Worm (Caenorhabditis elegans) whole organism, L1 larva: Measurements from ENCODE around the gene sams-5.

Experiments
- F16B12.6 ChIP-seq: fragments of 150-350 bp; optimal IDR thresholded peaks from 2 replicates; lab custom pipeline; 2014; ENCODE audit warnings: missing biosample characterization, missing genetic modification characterization
- ama-1 ChIP-seq: fragments of 150-350 bp; optimal IDR thresholded peaks from 2 replicates; lab custom pipeline; 2014
- ceh-90 ChIP-seq: sonication (generic microtip); optimal IDR thresholded peaks from 2 replicates; lab custom pipeline; 2016; ENCODE audit warnings: missing genetic modification characterization, missing compliant biosample characterization
- efl-3 ChIP-seq: fragments of 200-800 bp; sonication (Bioruptor generic); optimal IDR thresholded peaks from 2 replicates; lab custom pipeline; 2018; ENCODE audit warnings: mild to moderate bottlenecking, missing genetic modification characterization, missing compliant biosample characterization
- egl-13 ChIP-seq: sonication (generic microtip); optimal IDR thresholded peaks from 2 replicates; lab custom pipeline; 2016; ENCODE audit warnings: missing genotype, missing genetic modification reagents, missing genetic modification characterization, missing compliant biosample characterization
- fkh-4 ChIP-seq: sonication (generic microtip); optimal IDR thresholded peaks from 2 replicates; lab custom pipeline; 2016; ENCODE audit warnings: missing compliant biosample characterization, missing genetic modification characterization, borderline replicate concordance
- fos-1 ChIP-seq: fragments of 150-350 bp; optimal IDR thresholded peaks from 2 replicates; lab custom pipeline; 2014; ENCODE audit warnings: missing biosample characterization, missing genetic modification characterization
- nhr-20 ChIP-seq: sonication (generic microtip); optimal IDR thresholded peaks from 2 replicates; lab custom pipeline; 2016; ENCODE audit warnings: mild to moderate bottlenecking, missing genetic modification characterization, missing compliant biosample characterization
- nhr-77 ChIP-seq: fragments of 150-350 bp; optimal IDR thresholded peaks from 2 replicates; lab custom pipeline; 2014; ENCODE audit warnings: missing biosample characterization, missing genetic modification characterization
- snpc-4 ChIP-seq: fragments of 150-350 bp; optimal IDR thresholded peaks from 2 replicates; lab custom pipeline; 2014; ENCODE audit warnings: missing biosample characterization, missing genetic modification characterization
- unc-130 ChIP-seq: fragments of 150-350 bp; optimal IDR thresholded peaks from 2 replicates; lab custom pipeline; 2017; ENCODE audit warnings: missing biosample characterization, missing genetic modification characterization, inconsistent platforms

ce11 chrIV:6275671-6276209 lies 3.6 kb downstream of the sams-5 start, which contains the start of the genes aat-4 and T13A10.1:
- TF ChIP-seq unc-130 (tag; lab: Kevin White, UChicago), result no peak
- TF ChIP-seq egl-13 (tag; lab: Kevin White, UChicago), result no peak
- no peak for TF ChIP-seq snpc-4 (tag; lab: Kevin White, UChicago)
- TF ChIP-seq F16B12.6 (tag; lab: Kevin White, UChicago), result no peak
- no peak for TF ChIP-seq fos-1
- TF ChIP-seq efl-3 (GFP tag; lab: Kevin White, UChicago), result no peak
- TF ChIP-seq ceh-90 (tag; lab: Kevin White, UChicago), result no peak
- TF ChIP-seq fkh-4, result no peak
- TF ChIP-seq nhr-20 (tag; lab: Kevin White, UChicago), result no peak
- TF ChIP-seq ama-1, result no peak
- TF ChIP-seq nhr-77 (tag; lab: Kevin White, UChicago), result no peak
